Worm (Caenorhabditis elegans) whole organism, L4/young adult: ENCODE results near the gene T05B4.8.

ENCODE experiments used
- W03F9.2 ChIP-seq: fragments of 150-350 bp; optimal IDR thresholded peaks from 2 replicates; lab custom pipeline; 2014; ENCODE audit warnings: missing biosample characterization, missing genetic modification characterization
- dao-5 ChIP-seq: sonication (generic microtip); optimal IDR thresholded peaks from 2 replicates; lab custom pipeline; 2016; ENCODE audit warnings: missing genotype, missing genetic modification characterization, moderate library complexity, missing compliant biosample characterization
- him-1 ChIP-seq: sonication (generic microtip); optimal IDR thresholded peaks from 2 replicates; lab custom pipeline; 2016; ENCODE audit warnings: missing genotype, missing genetic modification reagents, missing genetic modification characterization, missing compliant biosample characterization

DNA sequence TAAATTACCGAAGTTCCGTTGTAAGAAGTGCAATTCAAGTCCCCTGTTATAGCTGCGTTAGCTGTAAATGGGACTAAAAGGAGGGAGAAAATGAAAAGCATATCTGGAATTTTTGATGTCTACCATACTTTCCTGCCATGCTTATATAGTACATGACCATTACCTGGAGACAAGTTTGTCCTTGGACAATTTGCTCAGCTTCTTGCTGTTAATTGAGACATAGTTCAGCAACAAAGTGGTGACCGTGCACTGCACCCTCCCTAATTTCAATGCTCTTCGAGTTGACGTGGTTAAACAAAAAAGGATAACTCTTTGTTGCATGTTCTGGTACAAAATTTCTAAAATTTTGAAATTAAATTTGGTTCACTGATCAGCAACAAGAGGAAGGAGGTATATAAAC, 11.5 kb upstream of the T05B4.8 start, which contains the start of gene T05B4.13:
- TF ChIP-seq dao-5 (tag; lab: Kevin White, UChicago) (no peak), W03F9.2 (tag; lab: Kevin White, UChicago) (no peak), him-1 (tag; lab: Kevin White, UChicago) (no peak)
